Fruit fly (Drosophila melanogaster): ENCODE data around the gene OdsH.

The OdsH gene

DNA sequence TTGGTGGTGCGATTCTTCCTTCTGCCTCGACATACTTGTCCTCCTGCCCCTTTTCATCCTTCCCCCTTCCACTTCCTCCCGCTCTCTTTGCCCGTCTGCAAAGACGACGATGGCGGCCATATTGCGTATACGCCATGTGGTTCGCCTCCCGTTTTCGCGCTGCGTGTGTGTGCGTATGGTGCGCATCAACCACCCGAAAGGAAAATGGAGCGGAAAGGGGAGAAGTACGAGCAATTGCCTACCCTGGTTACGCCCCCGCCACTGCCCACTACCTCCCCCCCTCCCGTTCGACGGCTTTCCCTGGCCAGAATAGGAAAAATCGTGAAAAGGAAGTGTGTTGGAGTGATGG lies 9.0 kb downstream of the OdsH start:
- no peak for TF ChIP-seq foxo (GFP tag; optimal IDR thresholded peaks at IDR 0.05)

DNA sequence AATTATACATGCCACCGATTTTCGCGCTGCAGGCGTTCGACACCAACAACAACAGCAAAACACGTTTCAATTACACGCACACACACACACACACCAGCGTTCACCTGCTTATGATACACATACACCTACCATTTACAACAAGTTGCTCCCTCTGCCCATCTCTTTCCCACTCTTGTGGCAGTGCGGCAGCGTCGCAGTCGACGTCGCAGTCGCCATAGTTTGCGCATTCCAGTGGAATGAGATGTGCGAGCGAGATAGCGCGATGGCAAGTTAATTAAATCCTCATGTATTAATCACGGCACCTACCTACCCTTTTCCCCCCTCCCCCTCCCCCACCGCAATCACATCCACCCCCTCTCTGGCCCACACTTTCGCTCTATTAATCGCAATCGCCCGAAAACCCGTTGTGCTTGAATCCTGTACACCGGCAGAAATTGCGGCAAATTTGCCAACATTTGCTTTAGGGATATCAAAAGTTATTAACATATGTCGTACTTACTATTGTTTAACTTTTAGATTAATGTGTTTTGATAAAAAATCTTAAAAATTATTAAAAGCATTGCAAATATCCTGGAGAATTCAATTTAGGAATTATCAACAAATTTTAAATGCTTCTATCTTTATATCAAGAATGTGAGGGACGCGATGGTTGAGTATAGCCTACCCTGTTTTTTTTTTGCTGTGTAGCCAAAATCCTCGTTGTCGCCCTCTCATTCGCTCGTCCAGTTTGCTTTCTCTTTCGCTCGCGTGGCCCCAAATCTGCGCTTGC lies 11.7 kb downstream of the OdsH start:
- TF ChIP-seq br (GFP tag; optimal IDR thresholded peaks at IDR 0.05) (peak; percentile 79), tai (GFP tag; optimal IDR thresholded peaks at IDR 0.05) (peak; percentile 19), Hr83 (GFP tag; optimal IDR thresholded peaks at IDR 0.05; ENCODE audit: poor library complexity, severe bottlenecking) (no peak), N (GFP tag; optimal IDR thresholded peaks at IDR 0.05) (no peak), Abd-B (GFP tag; optimal IDR thresholded peaks at IDR 0.05) (no peak), woc (GFP tag; optimal IDR thresholded peaks at IDR 0.05) (peak; percentile 68), Myc (optimal IDR thresholded peaks at IDR 0.05) (no peak), usp (GFP tag; optimal IDR thresholded peaks at IDR 0.05) (no peak), jim (GFP tag; optimal IDR thresholded peaks at IDR 0.05) (no peak), sage (GFP tag; optimal IDR thresholded peaks at IDR 0.05) (peak; percentile 37), fru (GFP tag; optimal IDR thresholded peaks at IDR 0.05) (peak; percentile 83), CG9705 (GFP tag; optimal IDR thresholded peaks at IDR 0.05) (peak; percentile 68), GATAd (GFP tag; optimal IDR thresholded peaks at IDR 0.05) (no peak), brk (GFP tag; optimal IDR thresholded peaks at IDR 0.05) (peak; percentile 51), dmrt93B (GFP tag; optimal IDR thresholded peaks at IDR 0.05) (peak; percentile 75), lola (GFP tag; optimal IDR thresholded peaks at IDR 0.05) (no peak), OdsH (GFP tag; optimal IDR thresholded peaks at IDR 0.05) (peak; percentile 95), dl (GFP tag; optimal IDR thresholded peaks at IDR 0.05; ENCODE audit: insufficient read depth in 1 of 2, partially characterized antibody in 2 of 2) (no peak), Hnf4 (GFP tag; optimal IDR thresholded peaks at IDR 0.05) (peak; percentile 59), Rel (GFP tag; optimal IDR thresholded peaks at IDR 0.05) (no peak), Rel (tag; optimal IDR thresholded peaks at IDR 0.05) (no peak), CG32264 (GFP tag; optimal IDR thresholded peaks at IDR 0.05) (no peak), psq (GFP tag; optimal IDR thresholded peaks at IDR 0.05) (peak; percentile 74), foxo (GFP tag; optimal IDR thresholded peaks at IDR 0.05) (peak in 1 of 2 experiments; percentile 86), h (GFP tag; optimal IDR thresholded peaks at IDR 0.05) (peak; percentile 79), pan (optimal IDR thresholded peaks at IDR 0.05) (no peak), rgr (GFP tag; optimal IDR thresholded peaks at IDR 0.05) (peak; percentile 78), Mio (GFP tag; optimal IDR thresholded peaks at IDR 0.05) (no peak), dsf (GFP tag; optimal IDR thresholded peaks at IDR 0.05; ENCODE audit: borderline replicate concordance) (no peak), ey (GFP tag; optimal IDR thresholded peaks at IDR 0.05) (peak; percentile 75), Jra (GFP tag; optimal IDR thresholded peaks at IDR 0.05) (no peak), Dfd (GFP tag; optimal IDR thresholded peaks at IDR 0.05) (no peak), sv (GFP tag; optimal IDR thresholded peaks at IDR 0.05) (no peak), CrebA (GFP tag; optimal IDR thresholded peaks at IDR 0.05; ENCODE audit: borderline replicate concordance) (no peak), Sp1 (GFP tag; optimal IDR thresholded peaks at IDR 0.05) (peak; percentile 85), Dif (GFP tag; optimal IDR thresholded peaks at IDR 0.05; ENCODE audit: partially characterized antibody) (no peak), HLH106 (tag; optimal IDR thresholded peaks at IDR 0.05) (peak; percentile 70), Vsx2 (GFP tag; optimal IDR thresholded peaks at IDR 0.05; ENCODE audit: partially characterized antibody) (peak; percentile 54)

DNA sequence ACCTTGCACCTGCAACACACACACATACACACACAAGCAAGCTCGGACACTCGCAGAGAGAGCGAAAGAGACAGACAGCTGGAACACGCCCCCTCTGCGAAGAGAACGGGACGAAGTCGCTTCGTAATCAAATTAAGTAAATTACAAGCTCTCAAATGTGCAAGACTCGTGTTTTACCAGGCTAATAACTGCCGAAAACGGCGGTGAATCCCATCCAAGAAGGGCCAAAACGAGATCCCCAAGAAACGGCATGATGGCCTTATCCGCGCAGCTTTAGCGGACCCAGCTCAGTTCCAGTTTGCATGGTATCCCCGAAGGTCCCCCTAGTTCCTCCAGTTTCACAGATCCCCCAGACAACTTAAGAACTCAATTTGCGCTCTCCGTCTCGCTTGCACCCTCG lies 13.2 kb downstream of the OdsH start:
- peak; percentile 6 for TF ChIP-seq psq (GFP tag; optimal IDR thresholded peaks at IDR 0.05)
- TF ChIP-seq Rel (GFP tag; optimal IDR thresholded peaks at IDR 0.05), result no peak
- TF ChIP-seq Rel (tag; optimal IDR thresholded peaks at IDR 0.05), result peak; percentile 79
- TF ChIP-seq HLH106 (tag; optimal IDR thresholded peaks at IDR 0.05), result no peak
- no peak for TF ChIP-seq jim (GFP tag; optimal IDR thresholded peaks at IDR 0.05)
- TF ChIP-seq Hr83 (GFP tag; optimal IDR thresholded peaks at IDR 0.05; ENCODE audit: poor library complexity, severe bottlenecking), result no peak
- no peak for TF ChIP-seq dl (GFP tag; optimal IDR thresholded peaks at IDR 0.05; ENCODE audit: insufficient read depth in 1 of 2, partially characterized antibody in 2 of 2)
- no peak for TF ChIP-seq sv (GFP tag; optimal IDR thresholded peaks at IDR 0.05)
- no peak for TF ChIP-seq Jra (GFP tag; optimal IDR thresholded peaks at IDR 0.05)
- TF ChIP-seq CrebA (GFP tag; optimal IDR thresholded peaks at IDR 0.05; ENCODE audit: borderline replicate concordance), result no peak
- no peak for TF ChIP-seq foxo (GFP tag; optimal IDR thresholded peaks at IDR 0.05)
- peak; percentile 63 for TF ChIP-seq Vsx2 (GFP tag; optimal IDR thresholded peaks at IDR 0.05; ENCODE audit: partially characterized antibody)
- no peak for TF ChIP-seq Myc (optimal IDR thresholded peaks at IDR 0.05)
- TF ChIP-seq fru (GFP tag; optimal IDR thresholded peaks at IDR 0.05), result no peak

All from whole organism, wandering third instar larva.